Fruit fly (Drosophila melanogaster): Measurements from ENCODE around the gene Cpr65Ec.

Gene Cpr65Ec

DNA sequence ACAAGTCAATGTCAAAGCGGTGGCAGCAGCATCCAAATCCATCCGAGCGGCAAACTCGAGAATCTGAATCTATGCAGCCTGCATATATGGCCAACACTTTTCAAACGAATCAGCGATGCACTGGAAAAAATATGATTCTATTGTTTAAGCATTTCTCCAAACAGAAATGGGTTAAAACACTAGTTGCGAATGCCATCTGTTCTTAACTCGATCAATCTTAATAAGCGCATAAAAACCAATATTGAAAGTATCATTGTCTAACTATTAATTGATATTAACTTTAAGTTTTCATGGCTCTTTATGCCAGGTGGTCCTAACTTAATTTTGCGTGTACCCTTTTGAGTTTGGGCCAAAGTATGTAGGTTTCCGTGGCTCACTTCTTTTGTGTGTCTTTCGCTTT lies 12.7 kb downstream of the Cpr65Ec start (continued):
- TF ChIP-seq CG10267 (tag; optimal IDR thresholded peaks at IDR 0.05) (no peak), Side (GFP tag; optimal IDR thresholded peaks at IDR 0.05) (no peak), Atf6 (GFP tag; IDR thresholded peaks at IDR 0.05) (no peak), NK7.1 (GFP tag; optimal IDR thresholded peaks at IDR 0.05) (no peak), GATAe (GFP tag; conservative IDR thresholded peaks at IDR 0.05) (no peak), tna (GFP tag; IDR thresholded peaks at IDR 0.05; ENCODE audit: partially characterized antibody) (no peak), ERR (GFP tag; optimal IDR thresholded peaks at IDR 0.05) (no peak), tgo (GFP tag; IDR thresholded peaks at IDR 0.05) (no peak), Dll (GFP tag; IDR thresholded peaks at IDR 0.05; ENCODE audit: partially characterized antibody) (no peak), Ptx1 (GFP tag; IDR thresholded peaks at IDR 0.05) (peak; percentile 33; the same call in 1 of the 2 replicates), Atf-2 (GFP tag; optimal IDR thresholded peaks at IDR 0.05) (no peak), CG4360 (GFP tag; IDR thresholded peaks at IDR 0.05) (no peak), HHEX (GFP tag; optimal IDR thresholded peaks at IDR 0.05) (no peak), CG11247 (GFP tag; IDR thresholded peaks at IDR 0.05) (no peak), H15 (GFP tag; IDR thresholded peaks at IDR 0.05) (no peak), Sry-β (GFP tag; optimal IDR thresholded peaks at IDR 0.05) (no peak), Nf-YB (GFP tag; optimal IDR thresholded peaks at IDR 0.05) (no peak), Elba2 (GFP tag; optimal IDR thresholded peaks at IDR 0.05) (no peak), CG17612 (GFP tag; IDR thresholded peaks at IDR 0.05) (no peak), CG2712 (tag; optimal IDR thresholded peaks at IDR 0.05) (peak; percentile 17), slbo (GFP tag; IDR thresholded peaks at IDR 0.05) (no peak), slp2 (GFP tag; optimal IDR thresholded peaks at IDR 0.05) (no peak), odd (GFP tag; optimal IDR thresholded peaks at IDR 0.05) (no peak), Sry-δ (GFP tag; optimal IDR thresholded peaks at IDR 0.05) (no peak), Camta (GFP tag; optimal IDR thresholded peaks at IDR 0.05) (no peak), CG9609 (GFP tag; optimal IDR thresholded peaks at IDR 0.05) (no peak), Dp (GFP tag; optimal IDR thresholded peaks at IDR 0.05) (no peak), schlank (tag; optimal IDR thresholded peaks at IDR 0.05) (no peak), CG15696 (tag; optimal IDR thresholded peaks at IDR 0.05) (no peak), CG7556 (GFP tag; optimal IDR thresholded peaks at IDR 0.05) (no peak), CG13424 (tag; optimal IDR thresholded peaks at IDR 0.05) (peak; percentile 12), unpg (GFP tag; optimal IDR thresholded peaks at IDR 0.05) (peak; percentile 5), Abd-B (GFP tag; optimal IDR thresholded peaks at IDR 0.05) (no peak), CG34224 (GFP tag; IDR thresholded peaks at IDR 0.05; ENCODE audit: partially characterized antibody) (no peak), Gug (GFP tag; IDR thresholded peaks at IDR 0.05) (no peak), CG14710 (tag; optimal IDR thresholded peaks at IDR 0.05) (peak; percentile 3), CkIIα-i1 (GFP tag; IDR thresholded peaks at IDR 0.05) (no peak), CG10147 (GFP tag; optimal IDR thresholded peaks at IDR 0.05) (no peak), CG7372 (GFP tag; IDR thresholded peaks at IDR 0.05) (no peak), gsb (GFP tag; IDR thresholded peaks at IDR 0.05) (no peak), ATbp (GFP tag; optimal IDR thresholded peaks at IDR 0.05) (peak; percentile 38)

DNA sequence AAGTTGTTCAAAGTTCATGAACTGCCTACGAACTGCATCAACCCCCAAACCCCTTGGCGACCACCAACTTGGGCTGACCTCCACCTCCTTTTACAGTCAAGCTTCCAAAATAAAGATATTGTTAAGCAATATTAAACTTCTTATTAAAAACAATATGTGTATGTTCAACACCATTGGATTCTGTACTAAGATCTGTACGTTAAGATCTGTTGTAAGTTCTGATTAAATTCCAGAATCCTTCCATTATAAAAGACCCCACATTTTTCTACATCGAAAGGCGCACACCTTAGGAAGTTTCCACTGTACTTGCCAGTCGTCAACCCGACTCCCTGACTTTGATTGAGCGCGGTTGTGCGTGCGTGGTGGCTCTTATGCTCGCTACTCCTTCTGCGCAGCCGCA lies 20.0 kb downstream of the Cpr65Ec start:
- TF ChIP-seq CG11504 (tag; optimal IDR thresholded peaks at IDR 0.05) (peak; percentile 6), sens (GFP tag) (peak; percentile 57), amos (GFP tag; IDR thresholded peaks at IDR 0.05; ENCODE audit: partially characterized antibody) (no peak), vnd (GFP tag; IDR thresholded peaks at IDR 0.05; ENCODE audit: partially characterized antibody) (no peak), Sox102F (GFP tag; optimal IDR thresholded peaks at IDR 0.05) (no peak), CG17829 (tag; optimal IDR thresholded peaks at IDR 0.05) (no peak), CG10366 (GFP tag; IDR thresholded peaks at IDR 0.05) (no peak), D19B (GFP tag; optimal IDR thresholded peaks at IDR 0.05) (no peak), bsh (GFP tag; optimal IDR thresholded peaks at IDR 0.05) (peak in 1 of 2 experiments; percentile 31), CG7357 (GFP tag; IDR thresholded peaks at IDR 0.05) (0 out of 3 replicates have a peak, but pooled peaks have one; percentile 23), phol (tag; optimal IDR thresholded peaks at IDR 0.05) (peak; percentile 23), CG13123 (GFP tag; optimal IDR thresholded peaks at IDR 0.05) (no peak), Ets65A (GFP tag) (peak; percentile 35)

All from whole organism, embryonic.